Fruit fly (Drosophila melanogaster): ENCODE data around the gene CG32262.

CG32262 gene

DNA sequence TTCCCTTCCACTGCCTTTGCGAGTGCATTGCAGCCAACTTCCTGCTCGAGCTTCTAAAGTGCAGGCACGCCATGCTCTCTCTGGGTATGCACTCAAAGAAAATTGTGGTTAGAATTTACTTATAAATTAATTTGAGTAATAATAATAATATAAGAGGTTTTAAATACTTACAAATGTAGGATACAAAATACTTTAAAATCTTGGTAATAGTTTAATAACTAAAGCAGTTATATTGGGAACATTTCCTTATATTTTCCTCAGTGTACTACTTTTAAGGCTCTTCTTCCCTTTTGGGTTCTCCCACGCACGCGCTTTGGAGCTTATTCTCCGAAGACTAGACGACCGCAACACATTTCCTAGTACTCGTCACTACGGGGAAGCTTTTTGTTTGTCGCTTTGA lies 16.5 kb upstream of the CG32262 start (continued):
- TF ChIP-seq CG7357 (GFP tag; IDR thresholded peaks at IDR 0.05) (peak; percentile 59; the same call in 2 of the 3 replicates), maf-S (GFP tag; optimal IDR thresholded peaks at IDR 0.05) (no peak), CG30020 (tag; optimal IDR thresholded peaks at IDR 0.05) (no peak), Stat92E (GFP tag; optimal IDR thresholded peaks at IDR 0.05) (no peak), CG16813 (GFP tag; IDR thresholded peaks at IDR 0.05; ENCODE audit: partially characterized antibody) (no peak), CG1024 (GFP tag; IDR thresholded peaks at IDR 0.05) (peak; percentile 68), Nf-YA (GFP tag; IDR thresholded peaks at IDR 0.05) (peak; percentile 72), CG9797 (GFP tag; optimal IDR thresholded peaks at IDR 0.05) (no peak), CG43689 (GFP tag; IDR thresholded peaks at IDR 0.05) (0 out of 2 replicates have a peak, but pooled peaks have one; percentile 8), CG18262 (tag; optimal IDR thresholded peaks at IDR 0.05) (peak; percentile 83), CG6654 (GFP tag; optimal IDR thresholded peaks at IDR 0.05) (peak; percentile 2), exex (tag; optimal IDR thresholded peaks at IDR 0.05) (peak; percentile 42), sug (tag; optimal IDR thresholded peaks at IDR 0.05) (peak; percentile 79), eve (GFP tag; optimal IDR thresholded peaks at IDR 0.05) (no peak), CG10654 (GFP tag; optimal IDR thresholded peaks at IDR 0.05) (peak; percentile 64), lbe (GFP tag; optimal IDR thresholded peaks at IDR 0.05) (no peak), Oli (tag; optimal IDR thresholded peaks at IDR 0.05) (peak; percentile 82), fd102C (GFP tag; optimal IDR thresholded peaks at IDR 0.05) (no peak), bigmax (GFP tag; optimal IDR thresholded peaks at IDR 0.05) (no peak), knrl (GFP tag; IDR thresholded peaks at IDR 0.05; ENCODE audit: partially characterized antibody) (no peak), Hmx (GFP tag; optimal IDR thresholded peaks at IDR 0.05) (no peak), sd (tag; optimal IDR thresholded peaks at IDR 0.05) (no peak), Eip74EF (GFP tag; optimal IDR thresholded peaks at IDR 0.05) (no peak), tgo (GFP tag; IDR thresholded peaks at IDR 0.05) (peak; percentile 85), CG8924 (tag; optimal IDR thresholded peaks at IDR 0.05) (peak; percentile 91), pan (optimal IDR thresholded peaks at IDR 0.05) (no peak), pan (GFP tag; optimal IDR thresholded peaks at IDR 0.05 in 1 of 2, IDR thresholded peaks at IDR 0.05 in 1 of 2) (peak in 1 of 2 experiments; percentile 90), onecut (GFP tag; IDR thresholded peaks at IDR 0.05) (peak; percentile 55), CG16779 (GFP tag; IDR thresholded peaks at IDR 0.05) (no peak), CG17385 (GFP tag; optimal IDR thresholded peaks at IDR 0.05) (peak; percentile 82), CG13296 (GFP tag; optimal IDR thresholded peaks at IDR 0.05) (peak; percentile 85), Mrtf (GFP tag; IDR thresholded peaks at IDR 0.05) (no peak), gsb (GFP tag; IDR thresholded peaks at IDR 0.05) (peak; percentile 58), seq (GFP tag; IDR thresholded peaks at IDR 0.05) (peak; percentile 66), Oaz (GFP tag; IDR thresholded peaks at IDR 0.05) (peak; percentile 49; the same call in 1 of the 2 replicates), ac (GFP tag; optimal IDR thresholded peaks at IDR 0.05) (no peak), CG6854 (GFP tag; optimal IDR thresholded peaks at IDR 0.05) (peak; percentile 75), CG14860 (GFP tag; IDR thresholded peaks at IDR 0.05; ENCODE audit: partially characterized antibody) (no peak), Max (GFP tag; optimal IDR thresholded peaks at IDR 0.05) (peak; percentile 64), Xrp1 (GFP tag; IDR thresholded peaks at IDR 0.05) (peak; percentile 86), CG9932 (GFP tag; IDR thresholded peaks at IDR 0.05) (no peak; the same call in 1 of the 2 replicates), CG10543 (GFP tag; optimal IDR thresholded peaks at IDR 0.05) (peak; percentile 46), twi (tag; optimal IDR thresholded peaks at IDR 0.05) (no peak), ATbp (GFP tag; optimal IDR thresholded peaks at IDR 0.05) (peak; percentile 77), CG8765 (GFP tag; IDR thresholded peaks at IDR 0.05) (no peak), CG11695 (GFP tag; IDR thresholded peaks at IDR 0.05) (peak; percentile 88), Taf1 (GFP tag; IDR thresholded peaks at IDR 0.05) (peak; percentile 43; the same call in 1 of the 2 replicates), CG10959 (GFP tag; IDR thresholded peaks at IDR 0.05) (no peak), klu (GFP tag; IDR thresholded peaks at IDR 0.05) (peak; percentile 46; the same call in 1 of the 2 replicates), ci (GFP tag; IDR thresholded peaks at IDR 0.05) (peak; percentile 91), D19B (GFP tag; optimal IDR thresholded peaks at IDR 0.05) (peak; percentile 56)
